Worm (Caenorhabditis elegans) whole organism, L3 larva: ENCODE results near the gene Y97E10AR.6.
A peak's percentile ranks its signal among the peaks of the same experiment; 100 is the strongest.

Source experiments
- ceh-16 ChIP-seq: sonication (generic microtip); optimal IDR thresholded peaks from 2 replicates; lab custom pipeline; 2017; ENCODE audit warnings: missing biosample characterization, missing genetic modification characterization
- mdl-1 ChIP-seq: fragments of 150-350 bp; optimal IDR thresholded peaks from 2 replicates; lab custom pipeline; 2014; ENCODE audit warnings: missing biosample characterization, missing genetic modification characterization
- nfya-1 ChIP-seq: sonication (generic microtip); optimal IDR thresholded peaks from 2 replicates; lab custom pipeline; 2017; ENCODE audit warnings: missing genetic modification characterization, mild to moderate bottlenecking, missing compliant biosample characterization, antibody characterized with exemption, moderate library complexity; ENCODE audit not compliant: insufficient read depth
- nhr-25 ChIP-seq: sonication (generic microtip); optimal IDR thresholded peaks from 2 replicates; lab custom pipeline; 2017; ENCODE audit warnings: missing biosample characterization, missing genetic modification characterization
- pqm-1 ChIP-seq: fragments of 150-350 bp; optimal IDR thresholded peaks from 2 replicates; lab custom pipeline; 2017; ENCODE audit warnings: missing biosample characterization, missing genetic modification characterization, inconsistent platforms
- snpc-4 ChIP-seq: fragments of 150-350 bp; optimal IDR thresholded peaks from 2 replicates; lab custom pipeline; 2014; ENCODE audit warnings: missing biosample characterization, missing genetic modification characterization
- tbx-2 ChIP-seq: sonication (generic microtip); optimal IDR thresholded peaks from 2 replicates; lab custom pipeline; 2016; ENCODE audit warnings: mild to moderate bottlenecking, missing genetic modification characterization, missing compliant biosample characterization
- unc-62 ChIP-seq: fragments of 150-350 bp; sonication (generic microtip); optimal IDR thresholded peaks from 4 replicates; lab custom pipeline; 2014; ENCODE audit warnings: missing biosample characterization, missing genetic modification reagents, missing genetic modification characterization

DNA sequence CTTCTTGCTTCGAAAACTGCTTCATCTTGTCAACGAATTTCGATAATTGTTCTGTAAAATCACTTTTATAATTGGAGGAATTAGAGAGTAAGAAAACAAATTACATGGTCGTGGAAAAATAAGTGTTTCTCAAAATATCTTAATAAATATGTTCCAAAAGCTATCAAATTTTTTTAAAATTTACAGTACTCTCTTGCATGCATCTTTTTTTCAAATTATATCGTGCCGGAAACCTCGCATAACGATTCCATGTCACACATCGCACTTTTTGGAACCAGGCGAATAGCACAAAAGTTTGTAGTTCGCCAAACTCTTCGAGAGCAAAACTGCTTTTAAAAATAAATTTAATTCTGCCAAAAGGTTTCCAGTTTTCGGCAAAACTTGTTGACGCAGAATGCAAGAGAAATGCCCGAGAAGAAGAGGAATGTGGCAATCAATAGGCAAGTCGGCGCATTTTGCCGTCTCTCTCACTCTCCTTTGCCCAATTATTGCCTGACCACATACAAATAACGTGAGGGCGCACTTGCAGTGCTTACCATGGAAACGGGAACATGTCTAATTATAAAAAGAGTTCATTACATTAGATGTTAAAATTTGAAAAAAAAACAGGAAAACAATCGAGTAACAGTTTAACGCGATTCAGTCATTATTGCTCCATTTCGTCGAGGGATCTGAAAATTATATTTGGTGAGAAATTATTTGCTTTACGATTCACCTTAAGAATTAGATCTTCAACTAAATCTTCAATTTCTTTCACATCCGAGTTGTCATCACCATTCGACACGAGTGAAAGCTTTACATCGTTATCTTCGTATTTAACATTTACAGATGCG, 6.1 kb downstream of the Y97E10AR.6 start, which contains the start of gene Y97E10AR.3:
- TF ChIP-seq snpc-4 (tag; lab: Kevin White, UChicago) = no peak
- TF ChIP-seq unc-62 (GFP tag; lab: Kevin White, UChicago) = no peak
- no peak for TF ChIP-seq mdl-1 (tag; lab: Kevin White, UChicago)
- no peak for TF ChIP-seq tbx-2 (tag; lab: Kevin White, UChicago)
- no peak for TF ChIP-seq pqm-1 (tag; lab: Kevin White, UChicago)
- peak; percentile 55 for TF ChIP-seq nfya-1 (tag; lab: Kevin White, UChicago)
- no peak for TF ChIP-seq nhr-25 (tag; lab: Kevin White, UChicago)
- no peak for TF ChIP-seq ceh-16 (tag; lab: Kevin White, UChicago)
